Worm (Caenorhabditis elegans) whole organism, L4 larva: ENCODE data around the gene T02G5.3.

ENCODE experiments used
- F37D6.2 ChIP-seq: sonication (generic microtip); optimal IDR thresholded peaks from 2 replicates; lab custom pipeline; 2016; ENCODE audit warnings: mild to moderate bottlenecking, missing genetic modification characterization, missing compliant biosample characterization
- F44E2.7 ChIP-seq: fragments of 200-800 bp; sonication (Bioruptor generic); IDR thresholded peaks from 2 replicates; pipeline ENCODE4 v2.1.2; 2022; ENCODE audit warnings: missing genetic modification characterization, missing compliant biosample characterization
- F49E8.2 ChIP-seq: sonication (generic microtip); optimal IDR thresholded peaks from 2 replicates; lab custom pipeline; 2016; ENCODE audit warnings: missing compliant biosample characterization, mild to moderate bottlenecking, missing genetic modification characterization, borderline replicate concordance
- T20F7.1 ChIP-seq: fragments of 200-800 bp; sonication (Bioruptor generic); optimal IDR thresholded peaks from 2 replicates; lab custom pipeline; 2018; ENCODE audit warnings: mild to moderate bottlenecking, missing genetic modification characterization, missing compliant biosample characterization
- Y105C5A.15 ChIP-seq: fragments of 200-800 bp; sonication (Bioruptor generic); IDR thresholded peaks from 2 replicates; pipeline ENCODE4 v1.3.6; 2022; ENCODE audit warnings: missing genetic modification characterization, missing compliant biosample characterization
- Y75B8A.6 ChIP-seq: fragments of 200-800 bp; sonication (Bioruptor generic); IDR thresholded peaks from 2 replicates; pipeline ENCODE4 v1.3.6; 2022; ENCODE audit warnings: missing genetic modification reagents, missing genetic modification characterization, missing compliant biosample characterization
- ama-1 ChIP-seq: fragments of 150-350 bp; optimal IDR thresholded peaks from 2 replicates; lab custom pipeline; 2014; ENCODE audit warnings: inconsistent platforms, mixed read lengths
- attf-4 ChIP-seq: sonication (generic microtip); optimal IDR thresholded peaks from 3 replicates; lab custom pipeline; 2017; ENCODE audit warnings: missing biosample characterization, missing genetic modification characterization
- ceh-20 ChIP-seq: fragments of 200-800 bp; sonication (Bioruptor generic); IDR thresholded peaks from 2 replicates; pipeline ENCODE4 v1.3.6; 2022; ENCODE audit warnings: missing genetic modification reagents, missing genetic modification characterization, missing compliant biosample characterization
- ceh-32 ChIP-seq: sonication (generic microtip); optimal IDR thresholded peaks from 2 replicates; lab custom pipeline; 2016; ENCODE audit warnings: mild to moderate bottlenecking, missing genetic modification characterization, missing compliant biosample characterization; ENCODE audit not compliant: poor library complexity
- ceh-82 ChIP-seq: sonication (generic microtip); optimal IDR thresholded peaks from 2 replicates; lab custom pipeline; 2017; ENCODE audit warnings: missing biosample characterization, missing genetic modification characterization
- daf-8 ChIP-seq: fragments of 200-800 bp; sonication (Bioruptor generic); IDR thresholded peaks from 2 replicates; pipeline ENCODE4 v1.3.6; 2022; ENCODE audit warnings: missing genetic modification characterization, missing compliant biosample characterization
- dmd-6 ChIP-seq: fragments of 200-800 bp; sonication (Bioruptor generic); IDR thresholded peaks from 2 replicates; pipeline ENCODE4 v1.3.6; 2022; ENCODE audit warnings: missing genetic modification reagents, missing genetic modification characterization, missing compliant biosample characterization
- dpl-1 ChIP-seq: fragments of 150-350 bp; optimal IDR thresholded peaks from 2 replicates; lab custom pipeline; 2014; ENCODE audit warnings: missing biosample characterization, missing genetic modification reagents, missing genetic modification characterization
- egl-27 ChIP-seq: sonication (generic microtip); optimal IDR thresholded peaks from 3 replicates; lab custom pipeline; 2017; ENCODE audit warnings: missing biosample characterization, missing genetic modification reagents, missing genetic modification characterization
- fkh-10 ChIP-seq: fragments of 150-350 bp; optimal IDR thresholded peaks from 2 replicates; lab custom pipeline; 2014; ENCODE audit warnings: missing biosample characterization, missing genetic modification reagents, missing genetic modification characterization
- hlh-30 ChIP-seq: sonication (generic microtip); optimal IDR thresholded peaks from 2 replicates; lab custom pipeline; 2017; ENCODE audit warnings: antibody characterized with exemption, mild to moderate bottlenecking, missing genetic modification characterization, missing compliant biosample characterization; ENCODE audit not compliant: insufficient read depth
- lim-7 ChIP-seq: fragments of 200-800 bp; sonication (Bioruptor generic); IDR thresholded peaks from 2 replicates; pipeline ENCODE4 v1.3.6; 2022; ENCODE audit warnings: missing genetic modification characterization, missing compliant biosample characterization
- lin-13 ChIP-seq: fragments of 150-350 bp; optimal IDR thresholded peaks from 2 replicates; lab custom pipeline; 2014; ENCODE audit warnings: missing biosample characterization, missing genetic modification reagents, missing genetic modification characterization
- lin-15B ChIP-seq: fragments of 150-350 bp; sonication (generic microtip); optimal IDR thresholded peaks from 3 replicates; lab custom pipeline; 2014; ENCODE audit warnings: missing biosample characterization, missing genetic modification characterization
- lin-39 ChIP-seq: fragments of 150-350 bp; optimal IDR thresholded peaks from 2 replicates; lab custom pipeline; 2014; ENCODE audit warnings: missing biosample characterization, missing genetic modification reagents, missing genetic modification characterization
- lsy-2 ChIP-seq, 2 experiments: fragments of 150-350 bp in 1 of 2; sonication (generic microtip) in 1 of 2; optimal IDR thresholded peaks; 2 replicates each; lab custom pipeline; 2014 to 2017; ENCODE audit warnings: missing biosample characterization in 2 of 2, missing genetic modification characterization in 2 of 2
- mdl-1 ChIP-seq, 2 experiments: fragments of 150-350 bp in 1 of 2; sonication (generic microtip) in 1 of 2; optimal IDR thresholded peaks; 2 replicates each; lab custom pipeline; 2014 to 2017; ENCODE audit warnings: missing biosample characterization in 2 of 2, missing genetic modification characterization in 2 of 2
- mdt-29 ChIP-seq: fragments of 200-800 bp; sonication (Bioruptor generic); IDR thresholded peaks from 2 replicates; pipeline ENCODE4 v1.3.6; 2022; ENCODE audit warnings: missing genetic modification reagents, missing genetic modification characterization, missing compliant biosample characterization
- mes-2 ChIP-seq: sonication (generic microtip); optimal IDR thresholded peaks from 2 replicates; lab custom pipeline; 2016; ENCODE audit warnings: missing genotype, mild to moderate bottlenecking, missing genetic modification characterization, missing compliant biosample characterization; ENCODE audit not compliant: poor library complexity, severe bottlenecking
- mxl-3 ChIP-seq: fragments of 200-800 bp; sonication (Bioruptor generic); optimal IDR thresholded peaks from 2 replicates; lab custom pipeline; 2018; ENCODE audit warnings: mild to moderate bottlenecking, missing genetic modification characterization, missing compliant biosample characterization
- nhr-11 ChIP-seq: fragments of 150-350 bp; optimal IDR thresholded peaks from 2 replicates; lab custom pipeline; 2014; ENCODE audit warnings: missing biosample characterization, missing genetic modification characterization
- nhr-111 ChIP-seq: fragments of 200-800 bp; sonication (Bioruptor generic); optimal IDR thresholded peaks from 2 replicates; lab custom pipeline; 2018; ENCODE audit warnings: mild to moderate bottlenecking, missing genetic modification characterization, missing compliant biosample characterization
- nhr-237 ChIP-seq: sonication (generic microtip); optimal IDR thresholded peaks from 2 replicates; lab custom pipeline; 2017; ENCODE audit warnings: missing biosample characterization, missing genetic modification characterization
- nhr-41 ChIP-seq: fragments of 200-800 bp; sonication (Bioruptor generic); IDR thresholded peaks from 2 replicates; pipeline ENCODE4 v1.3.6; 2022; ENCODE audit warnings: missing genetic modification reagents, missing genetic modification characterization, missing compliant biosample characterization
- nhr-6 ChIP-seq: fragments of 150-350 bp; optimal IDR thresholded peaks from 2 replicates; lab custom pipeline; 2014; ENCODE audit warnings: missing biosample characterization, missing genetic modification characterization
- nhr-76 ChIP-seq: fragments of 150-350 bp; optimal IDR thresholded peaks from 2 replicates; lab custom pipeline; 2014; ENCODE audit warnings: missing biosample characterization, missing genetic modification characterization
- nhr-77 ChIP-seq: fragments of 150-350 bp; optimal IDR thresholded peaks from 2 replicates; lab custom pipeline; 2014; ENCODE audit warnings: missing biosample characterization, missing genetic modification characterization
- php-3 ChIP-seq: fragments of 200-800 bp; sonication (Bioruptor generic); IDR thresholded peaks from 2 replicates; pipeline ENCODE4 v1.3.6; 2022; ENCODE audit warnings: missing genetic modification reagents, missing genetic modification characterization, missing compliant biosample characterization
- pqm-1 ChIP-seq: sonication (generic microtip); optimal IDR thresholded peaks from 2 replicates; lab custom pipeline; 2017; ENCODE audit warnings: missing biosample characterization, missing genetic modification characterization
- rbr-2 ChIP-seq: sonication (generic microtip); optimal IDR thresholded peaks from 2 replicates; lab custom pipeline; 2016; ENCODE audit warnings: missing genotype, missing genetic modification characterization, missing compliant biosample characterization
- set-16 ChIP-seq: fragments of 200-800 bp; sonication (Bioruptor generic); IDR thresholded peaks from 2 replicates; pipeline ENCODE4 v1.3.6; 2022; ENCODE audit warnings: missing genetic modification reagents, missing genetic modification characterization, missing compliant biosample characterization
- skn-1 ChIP-seq: fragments of 150-350 bp; optimal IDR thresholded peaks from 2 replicates; lab custom pipeline; 2014; ENCODE audit warnings: missing biosample characterization, missing genetic modification characterization
- snpc-1.2 ChIP-seq: fragments of 200-800 bp; sonication (Bioruptor generic); IDR thresholded peaks from 2 replicates; pipeline ENCODE4 v1.3.6; 2022; ENCODE audit warnings: missing genetic modification reagents, missing genetic modification characterization, missing compliant biosample characterization
- spr-1 ChIP-seq: sonication (generic microtip); optimal IDR thresholded peaks from 2 replicates; lab custom pipeline; 2016; ENCODE audit warnings: mild to moderate bottlenecking, missing genetic modification characterization, missing compliant biosample characterization
- tag-97 ChIP-seq: fragments of 200-800 bp; sonication (Bioruptor generic); IDR thresholded peaks from 2 replicates; pipeline ENCODE4 v1.3.6; 2022; ENCODE audit warnings: missing genetic modification characterization, missing compliant biosample characterization
- unc-39 ChIP-seq: sonication (generic microtip); optimal IDR thresholded peaks from 2 replicates; lab custom pipeline; 2017; ENCODE audit warnings: missing biosample characterization, missing genetic modification characterization
- unc-62 ChIP-seq, 3 experiments: fragments of 150-350 bp in 1 of 3; sonication (generic microtip); optimal IDR thresholded peaks in 2 of 3; peaks in 1 of 3; 1 replicate in 1 of 3; 2 replicates in 2 of 3; lab custom pipeline; 2014 to 2017; ENCODE audit warnings: missing biosample characterization in 3 of 3, missing genetic modification characterization in 3 of 3, missing genetic modification reagents in 3 of 3, missing genotype in 1 of 3
- vab-7 ChIP-seq: fragments of 200-800 bp; sonication (Bioruptor generic); IDR thresholded peaks from 2 replicates; pipeline ENCODE4 v1.3.6; 2022; ENCODE audit warnings: missing genetic modification reagents, missing genetic modification characterization, missing compliant biosample characterization
- zag-1 ChIP-seq: fragments of 150-350 bp; optimal IDR thresholded peaks from 2 replicates; lab custom pipeline; 2014; ENCODE audit warnings: missing biosample characterization, missing genetic modification characterization
- zfp-2 ChIP-seq: sonication (generic microtip); optimal IDR thresholded peaks from 2 replicates; lab custom pipeline; 2016; ENCODE audit warnings: mild to moderate bottlenecking, missing genetic modification characterization, missing compliant biosample characterization
- zip-11 ChIP-seq: fragments of 200-800 bp; sonication (Bioruptor generic); IDR thresholded peaks from 2 replicates; pipeline ENCODE4 v1.3.6; 2022; ENCODE audit warnings: missing genetic modification characterization, missing compliant biosample characterization
- zip-2 ChIP-seq: fragments of 150-350 bp; optimal IDR thresholded peaks from 2 replicates; lab custom pipeline; 2014; ENCODE audit warnings: missing biosample characterization, missing genetic modification characterization
- ztf-11 ChIP-seq: fragments of 150-350 bp; optimal IDR thresholded peaks from 2 replicates; lab custom pipeline; 2014; ENCODE audit warnings: missing biosample characterization, missing genetic modification characterization
- ztf-7 ChIP-seq: fragments of 150-350 bp; optimal IDR thresholded peaks from 2 replicates; lab custom pipeline; 2014; ENCODE audit warnings: missing biosample characterization, missing genetic modification characterization

The T02G5.3 gene

ce11 chrII:7072590-7073536 lies 20.3 kb upstream of the T02G5.3 start (continued):
- TF ChIP-seq mes-2 (tag; lab: Kevin White, UChicago), result peak; percentile 77
- TF ChIP-seq spr-1 (tag; lab: Kevin White, UChicago), result no peak
- no peak for TF ChIP-seq F44E2.7 (GFP tag; lab: Robert Waterston, UW)
- no peak for TF ChIP-seq lin-39 (tag; lab: Kevin White, UChicago)
- TF ChIP-seq lin-13, result peak; percentile 21
- TF ChIP-seq Y75B8A.6, result no peak
- TF ChIP-seq lin-15B (tag; lab: Kevin White, UChicago), result no peak
- TF ChIP-seq hlh-30 (tag; lab: Kevin White, UChicago), result peak; percentile 73
- peak; percentile 72 for TF ChIP-seq T20F7.1
- TF ChIP-seq attf-4, result no peak
- peak; percentile 59 for TF ChIP-seq dpl-1 (GFP tag; lab: Kevin White, UChicago)
- no peak for TF ChIP-seq F37D6.2
- TF ChIP-seq Y105C5A.15 (GFP tag; lab: Robert Waterston, UW), result no peak
- TF ChIP-seq unc-39 (tag; lab: Kevin White, UChicago), result no peak
- no peak for TF ChIP-seq daf-8 (GFP tag; lab: Robert Waterston, UW)
- no peak for TF ChIP-seq F49E8.2 (tag; lab: Kevin White, UChicago)
- no peak for TF ChIP-seq nhr-76 (tag; lab: Kevin White, UChicago)
- TF ChIP-seq nhr-11 (tag; lab: Kevin White, UChicago), result peak; percentile 98
- TF ChIP-seq zip-11 (GFP tag; lab: Robert Waterston, UW), result no peak
- TF ChIP-seq nhr-111 (GFP tag; lab: Kevin White, UChicago), result no peak
- TF ChIP-seq zag-1 (tag; lab: Kevin White, UChicago), result no peak
- no peak for TF ChIP-seq set-16 (GFP tag; lab: Robert Waterston, UW)
- no peak for TF ChIP-seq nhr-6 (tag; lab: Kevin White, UChicago)
- no peak for TF ChIP-seq zip-2 (tag; lab: Kevin White, UChicago)
- no peak for TF ChIP-seq nhr-41 (GFP tag; lab: Robert Waterston, UW)
- TF ChIP-seq nhr-77, result peak; percentile 38
- peak; percentile 56 for TF ChIP-seq rbr-2 (tag; lab: Kevin White, UChicago)
- no peak for TF ChIP-seq skn-1
- TF ChIP-seq mdt-29 (GFP tag; lab: Robert Waterston, UW), result peak; percentile 53; the same call in 1 of the 2 replicates
- TF ChIP-seq mdl-1 (tag; optimal IDR thresholded peaks at IDR 0.05; lab: Kevin White, UChicago), result peak in 1 of 2 experiments; percentile 47
- TF ChIP-seq ceh-32 (tag; lab: Kevin White, UChicago), result no peak
- TF ChIP-seq unc-62 (GFP tag; optimal IDR thresholded peaks at IDR 0.05 in 1 of 2; lab: Kevin White, UChicago), result no peak
- TF ChIP-seq unc-62 (tag; optimal IDR thresholded peaks at IDR 0.05; lab: Kevin White, UChicago), result no peak
- TF ChIP-seq ama-1 (lab: Kevin White, UChicago), result no peak
- no peak for TF ChIP-seq lim-7 (GFP tag; lab: Robert Waterston, UW)
- TF ChIP-seq ztf-11 (tag; lab: Kevin White, UChicago), result no peak
- peak; percentile 15 for TF ChIP-seq fkh-10
- TF ChIP-seq mxl-3 (GFP tag; lab: Kevin White, UChicago), result peak; percentile 43
- TF ChIP-seq lsy-2 (tag; optimal IDR thresholded peaks at IDR 0.05; lab: Kevin White, UChicago), result peak; percentile 21 to 81
- no peak for TF ChIP-seq pqm-1
- no peak for TF ChIP-seq nhr-237
- no peak for TF ChIP-seq zfp-2 (tag; lab: Kevin White, UChicago)
- peak; percentile 84 for TF ChIP-seq php-3 (GFP tag; lab: Robert Waterston, UW)
- no peak for TF ChIP-seq snpc-1.2
- TF ChIP-seq egl-27, result no peak
- TF ChIP-seq ztf-7 (tag; lab: Kevin White, UChicago), result no peak
- no peak for TF ChIP-seq tag-97 (GFP tag; lab: Robert Waterston, UW)
- no peak for TF ChIP-seq ceh-82 (tag; lab: Kevin White, UChicago)
- peak; percentile 91 for TF ChIP-seq dmd-6
- TF ChIP-seq vab-7 (GFP tag; lab: Robert Waterston, UW), result peak; percentile 32; the same call in 1 of the 2 replicates
- peak; percentile 53; the same call in 1 of the 2 replicates for TF ChIP-seq ceh-20 (GFP tag; lab: Robert Waterston, UW)
